Fruit fly (Drosophila melanogaster) whole organism, adult: ENCODE measurements around the gene ec.
"Not testable (repeated sequence)": the region's sequence is repeated elsewhere in the genome, so short reads cannot be mapped to it uniquely, and the experiment has no call there.

Experiments
- CG11617 ChIP-seq: fragments of 200-800 bp; sonication (Bioruptor generic); optimal IDR thresholded peaks from 2 replicates; lab custom pipeline; 2017; ENCODE audit warnings: mild to moderate bottlenecking, missing biosample characterization, missing genetic modification reagents, missing genetic modification characterization
- CG12768 ChIP-seq: fragments of 200-800 bp; sonication (Bioruptor generic); optimal IDR thresholded peaks from 2 replicates; lab custom pipeline; 2017; ENCODE audit warnings: missing biosample characterization, missing genetic modification characterization, mild to moderate bottlenecking, moderate library complexity, missing genetic modification reagents
- CG14711 ChIP-seq: fragments of 200-800 bp; sonication (Bioruptor generic); optimal IDR thresholded peaks from 2 replicates; lab custom pipeline; 2018; ENCODE audit warnings: missing biosample characterization, mild to moderate bottlenecking, missing genetic modification characterization, moderate library complexity
- CG1620 ChIP-seq: fragments of 200-800 bp; sonication (Bioruptor generic); optimal IDR thresholded peaks from 2 replicates; lab custom pipeline; 2016; ENCODE audit warnings: missing biosample characterization, missing genetic modification characterization
- CG33017 ChIP-seq: fragments of 200-800 bp; sonication (Bioruptor generic); optimal IDR thresholded peaks from 2 replicates; lab custom pipeline; 2018; ENCODE audit warnings: missing biosample characterization, mild to moderate bottlenecking, missing genetic modification characterization, moderate library complexity
- CG5204 ChIP-seq: fragments of 200-800 bp; sonication (Bioruptor generic); optimal IDR thresholded peaks from 2 replicates; lab custom pipeline; 2016; ENCODE audit warnings: missing biosample characterization, missing genetic modification characterization
- CG7045 ChIP-seq: fragments of 200-800 bp; sonication (Bioruptor generic); optimal IDR thresholded peaks from 2 replicates; lab custom pipeline; 2017; ENCODE audit warnings: missing biosample characterization, mild to moderate bottlenecking, missing genetic modification characterization
- CG7101 ChIP-seq: fragments of 200-800 bp; sonication (Bioruptor generic); optimal IDR thresholded peaks from 2 replicates; lab custom pipeline; 2018; ENCODE audit warnings: missing biosample characterization, mild to moderate bottlenecking, missing genetic modification characterization, moderate library complexity
- Clk ChIP-seq: fragments of 200-800 bp; sonication (Bioruptor generic); optimal IDR thresholded peaks from 2 replicates; lab custom pipeline; 2017; ENCODE audit warnings: missing biosample characterization, missing genetic modification characterization
- Crg-1 ChIP-seq: fragments of 200-800 bp; sonication (Bioruptor generic); optimal IDR thresholded peaks from 2 replicates; lab custom pipeline; 2016; ENCODE audit warnings: missing biosample characterization, missing genetic modification characterization
- Hr96 ChIP-seq: fragments of 200-800 bp; sonication (Bioruptor generic); optimal IDR thresholded peaks from 2 replicates; lab custom pipeline; 2016; ENCODE audit warnings: missing biosample characterization, missing genetic modification characterization
- Mnt ChIP-seq: fragments of 200-800 bp; sonication (Bioruptor generic); optimal IDR thresholded peaks from 2 replicates; lab custom pipeline; 2016; ENCODE audit warnings: missing biosample characterization, mild to moderate bottlenecking, missing genetic modification characterization
- bab1 ChIP-seq: fragments of 200-800 bp; sonication (Bioruptor generic); optimal IDR thresholded peaks from 3 replicates; lab custom pipeline; 2019; ENCODE audit warnings: missing biosample characterization, mild to moderate bottlenecking, missing genetic modification characterization, moderate library complexity
- cic ChIP-seq: fragments of 200-800 bp; sonication (Bioruptor generic); optimal IDR thresholded peaks from 2 replicates; lab custom pipeline; 2017; ENCODE audit warnings: missing biosample characterization, mild to moderate bottlenecking, missing genetic modification characterization, moderate library complexity
- cnc ChIP-seq, 2 experiments: fragments of >200 bp; optimal IDR thresholded peaks; 2 replicates each; lab custom pipeline; 2017
- kay ChIP-seq: fragments of 200-800 bp; sonication (Bioruptor generic); peaks from one replicate; lab custom pipeline; 2016; ENCODE audit warnings: missing biosample characterization, missing genetic modification characterization, borderline replicate concordance
- ovo ChIP-seq: fragments of 200-800 bp; sonication (Bioruptor generic); optimal IDR thresholded peaks from 2 replicates; lab custom pipeline; 2016; ENCODE audit warnings: missing biosample characterization, missing genetic modification characterization
- pad ChIP-seq: fragments of 200-800 bp; sonication (Bioruptor generic); optimal IDR thresholded peaks from 3 replicates; lab custom pipeline; 2017; ENCODE audit warnings: missing biosample characterization, missing genetic modification characterization, mild to moderate bottlenecking, moderate library complexity, missing genetic modification reagents
- tj ChIP-seq: fragments of 200-800 bp; sonication (Bioruptor generic); optimal IDR thresholded peaks from 3 replicates; lab custom pipeline; 2017; ENCODE audit warnings: missing biosample characterization, mild to moderate bottlenecking, missing genetic modification characterization, moderate library complexity

Gene ec

dm6 chrX:3788432-3788831 lies 23.1 kb upstream of the ec start:
- TF ChIP-seq CG1620 (no peak), kay (GFP tag; lab: Kevin White, UChicago) (no peak), cnc (optimal IDR thresholded peaks at IDR 0.05; lab: Kevin White, UChicago) (no peak), bab1 (GFP tag; lab: Kevin White, UChicago) (peak; percentile 1)

dm6 chrX:3789284-3789683 lies 22.2 kb upstream of the ec start:
- TF ChIP-seq tj (GFP tag; lab: Kevin White, UChicago): no peak
- TF ChIP-seq CG33017 (tag; lab: Kevin White, UChicago): no peak
- TF ChIP-seq CG11617 (GFP tag; lab: Kevin White, UChicago): no peak
- TF ChIP-seq CG14711 (tag; lab: Kevin White, UChicago): no peak
- no peak for TF ChIP-seq cnc (optimal IDR thresholded peaks at IDR 0.05; lab: Kevin White, UChicago)
- TF ChIP-seq bab1 (GFP tag; lab: Kevin White, UChicago): no peak

dm6 chrX:3789769-3790168 lies 21.7 kb upstream of the ec start, which contains the start of gene HIP-R:
Gene HIP-R (plus strand): TSS chrX:3789969.
- peak; percentile 18 for TF ChIP-seq kay (GFP tag; lab: Kevin White, UChicago)

dm6 chrX:3792923-3793322 lies 18.6 kb upstream of the ec start, which contains the start of gene Crg-1:
Gene Crg-1 (plus strand): TSS chrX:3793223.
- TF ChIP-seq bab1, ovo, CG11617 (GFP tag; lab: Kevin White, UChicago): not testable (repeated sequence)

dm6 chrX:3798919-3799318 lies 12.6 kb upstream of the ec start, which contains the start of gene HIP:
Gene HIP (plus strand): TSS chrX:3799150.
- TF ChIP-seq pad, ovo, Clk (GFP tag; lab: Kevin White, UChicago): not testable (repeated sequence)

- TF ChIP-seq CG12768, Mnt, CG5204 (GFP tag; lab: Kevin White, UChicago): not testable (repeated sequence)
Observed at dm6 chrX:3802016-3802415, 9.5 kb upstream of the ec start, which contains the start of gene fd3F. Gene fd3F (plus strand): TSS chrX:3802316.

dm6 chrX:3808467-3808866 lies 3.0 kb upstream of the ec start:
- TF ChIP-seq Hr96 (GFP tag; lab: Kevin White, UChicago) (no peak), CG5204 (GFP tag; lab: Kevin White, UChicago) (no peak), kay (GFP tag; lab: Kevin White, UChicago) (peak; percentile 4)

dm6 chrX:3809085-3809484 lies 2.4 kb upstream of the ec start:
- TF ChIP-seq CG5204 (GFP tag; lab: Kevin White, UChicago) (no peak), Clk (GFP tag; lab: Kevin White, UChicago) (no peak), bab1 (GFP tag; lab: Kevin White, UChicago) (no peak), pad (GFP tag; lab: Kevin White, UChicago) (no peak), CG7101 (tag; lab: Kevin White, UChicago) (no peak), cic (GFP tag; lab: Kevin White, UChicago) (no peak), CG33017 (tag; lab: Kevin White, UChicago) (no peak)

- no peak for TF ChIP-seq Mnt (GFP tag; lab: Kevin White, UChicago)
- TF ChIP-seq CG11617 (GFP tag; lab: Kevin White, UChicago): no peak
- no peak for TF ChIP-seq Hr96 (GFP tag; lab: Kevin White, UChicago)
- no peak for TF ChIP-seq CG5204 (GFP tag; lab: Kevin White, UChicago)
- no peak for TF ChIP-seq Crg-1 (GFP tag; lab: Kevin White, UChicago)
- TF ChIP-seq CG7045: no peak
- TF ChIP-seq CG7101 (tag; lab: Kevin White, UChicago): no peak
Observed at dm6 chrX:3815663-3816062, 4.2 kb downstream of the ec start.
